Fruit fly (Drosophila melanogaster) whole organism, pupa: ENCODE data around the gene Pvf3.

ENCODE experiments used
- CG12605 ChIP-seq: fragments of 200-800 bp; sonication (Bioruptor generic); IDR thresholded peaks from 2 replicates; pipeline ENCODE4 v1.3.6; 2022; ENCODE audit warnings: missing biosample characterization, missing genetic modification characterization
- fd96Ca ChIP-seq: fragments of 200-800 bp; sonication (Bioruptor generic); IDR thresholded peaks from 3 replicates; pipeline ENCODE4 v1.3.6; 2022; ENCODE audit warnings: missing biosample characterization, missing genetic modification characterization

dm6 chr2L:7199635-7200110 is 42.2 kb upstream of the Pvf3 start:
- TF ChIP-seq fd96Ca (GFP tag; lab: Robert Waterston, UW) (0 out of 3 replicates have a peak, but pooled peaks have one; percentile 21), CG12605 (peak; percentile 56)
